Worm (Caenorhabditis elegans): ENCODE results near the gene fbxa-38.
A peak's percentile ranks its signal among the peaks of the same experiment; 100 is the strongest.

DNA sequence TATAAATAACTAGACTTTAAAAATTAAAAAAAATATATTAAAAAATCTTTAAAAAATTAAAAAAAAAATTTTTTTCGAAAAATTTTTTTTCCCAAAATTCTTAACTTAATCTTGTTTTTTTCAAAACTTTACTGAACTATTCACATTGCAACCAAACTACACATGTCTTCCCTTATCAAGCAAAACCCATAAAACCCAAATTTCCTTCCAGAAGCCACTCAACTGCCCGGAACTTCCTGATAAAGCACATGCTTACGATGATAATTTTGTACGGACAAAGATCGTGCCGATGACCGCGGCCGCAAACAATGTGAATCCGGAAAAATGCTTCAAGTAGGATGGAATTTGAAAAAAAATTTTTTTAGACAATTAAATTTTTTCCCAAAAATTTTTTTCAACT, 12.1 kb upstream of the fbxa-38 start:
- TF ChIP-seq snpc-4 (tag; optimal IDR thresholded peaks at IDR 0.05) (no peak), C34F6.9 (tag; optimal IDR thresholded peaks at IDR 0.05) (no peak), elt-1 (tag; optimal IDR thresholded peaks at IDR 0.05) (no peak), ztf-11 (tag; optimal IDR thresholded peaks at IDR 0.05) (no peak), Y55F3AM.14 (GFP tag; optimal IDR thresholded peaks at IDR 0.05) (no peak), nhr-6 (tag; optimal IDR thresholded peaks at IDR 0.05) (no peak), fos-1 (tag; optimal IDR thresholded peaks at IDR 0.05) (peak; percentile 43), blmp-1 (tag; optimal IDR thresholded peaks at IDR 0.05; ENCODE audit: insufficient read depth) (no peak), ama-1 (optimal IDR thresholded peaks at IDR 0.05) (no peak), unc-55 (GFP tag; optimal IDR thresholded peaks at IDR 0.05) (no peak), egl-27 (tag; optimal IDR thresholded peaks at IDR 0.05) (no peak), zag-1 (tag; optimal IDR thresholded peaks at IDR 0.05) (no peak)
